Fruit fly (Drosophila melanogaster) Kc167 (cell line): Measurements from ENCODE around the gene CG31835.

ENCODE experiments used
- Myc ChIP-seq: fragments of >200 bp; optimal IDR thresholded peaks from 2 replicates; lab custom pipeline; 2017; ENCODE audit warnings: missing external identifiers
- Sin3A ChIP-seq: fragments of >200 bp; optimal IDR thresholded peaks from 2 replicates; lab custom pipeline; 2018; ENCODE audit warnings: missing external identifiers
- h ChIP-seq: fragments of >200 bp; optimal IDR thresholded peaks from 3 replicates; lab custom pipeline; 2018; ENCODE audit warnings: missing external identifiers
- insv ChIP-seq: fragments of >200 bp; optimal IDR thresholded peaks from 3 replicates; lab custom pipeline; 2018; ENCODE audit warnings: missing external identifiers
- psq ChIP-seq: fragments of >200 bp; optimal IDR thresholded peaks from 2 replicates; lab custom pipeline; 2017; ENCODE audit warnings: missing external identifiers
- ttk ChIP-seq: sonication (Bioruptor generic); optimal IDR thresholded peaks from 2 replicates; lab custom pipeline; 2017; ENCODE audit warnings: missing external identifiers

- TF ChIP-seq psq (no peak), h (lab: Kevin White, UChicago) (no peak), Myc (lab: Kevin White, UChicago) (no peak), ttk (no peak), Sin3A (no peak), insv (lab: Kevin White, UChicago) (no peak)
Measured at dm6 chr2L:14765608-14766007, 30.0 kb downstream of the CG31835 start, which contains the start of gene CG4701.
